Worm (Caenorhabditis elegans): ENCODE data around the gene ZK287.9.

DNA sequence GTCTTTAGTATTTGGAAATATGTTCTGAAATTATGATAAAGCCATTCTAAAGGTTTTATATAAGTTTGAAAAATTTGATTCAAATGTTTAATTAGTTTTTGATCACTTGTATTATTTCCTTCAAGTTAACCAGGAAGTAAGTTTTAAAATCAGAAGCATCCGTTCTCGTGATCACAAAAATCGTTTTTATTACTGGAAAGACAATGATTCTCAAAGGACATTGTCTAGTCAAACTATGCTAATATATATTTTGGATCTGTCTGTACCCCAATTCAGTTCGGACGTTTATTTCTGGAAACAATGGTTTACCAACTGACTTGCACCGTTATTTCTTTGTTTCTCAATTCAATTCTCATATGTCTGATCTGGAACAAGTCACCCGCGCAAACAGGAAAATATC, 37.2 kb downstream of the ZK287.9 start, which contains the start of gene str-188:
- TF ChIP-seq ref-1 (GFP tag; conservative IDR thresholded peaks at IDR 0.05): no peak
- no peak for TF ChIP-seq flt-1 (GFP tag; IDR thresholded peaks at IDR 0.05)

Measured in whole organism, midembryonic.